Worm (Caenorhabditis elegans) whole organism, L3 larva: ENCODE results near the gene Y51H4A.941.
"Not testable (repeated sequence)": the region's sequence is repeated elsewhere in the genome, so short reads cannot be mapped to it uniquely, and the experiment has no call there.

Experiments used
- aly-2 ChIP-seq: fragments of 150-350 bp; optimal IDR thresholded peaks from 2 replicates; lab custom pipeline; 2014; ENCODE audit warnings: missing biosample characterization, missing genetic modification characterization
- ama-1 ChIP-seq: fragments of 150-350 bp; optimal IDR thresholded peaks from 2 replicates; lab custom pipeline; 2018
- ceh-16 ChIP-seq: sonication (generic microtip); optimal IDR thresholded peaks from 2 replicates; lab custom pipeline; 2017; ENCODE audit warnings: missing biosample characterization, missing genetic modification characterization
- ceh-28 ChIP-seq: fragments of 150-350 bp; optimal IDR thresholded peaks from 2 replicates; lab custom pipeline; 2014; ENCODE audit warnings: missing biosample characterization, missing genetic modification reagents, missing genetic modification characterization
- ceh-82 ChIP-seq: fragments of 150-350 bp; optimal IDR thresholded peaks from 2 replicates; lab custom pipeline; 2014; ENCODE audit warnings: missing biosample characterization, missing genetic modification characterization
- elt-2 ChIP-seq: sonication (generic microtip); optimal IDR thresholded peaks from 2 replicates; lab custom pipeline; 2016; ENCODE audit warnings: missing genetic modification reagents, mild to moderate bottlenecking, missing genetic modification characterization, missing compliant biosample characterization
- elt-3 ChIP-seq, 3 experiments: fragments of 150-350 bp in 1 of 3; sonication (generic microtip) in 2 of 3; optimal IDR thresholded peaks; 2 replicates in 2 of 3; 4 replicates in 1 of 3; lab custom pipeline; 2014 to 2017; ENCODE audit warnings: missing biosample characterization in 3 of 3, missing genetic modification characterization in 3 of 3
- eor-1 ChIP-seq, 2 experiments: fragments of 150-350 bp; optimal IDR thresholded peaks; 2 replicates each; lab custom pipeline; 2014 to 2018; ENCODE audit warnings: missing biosample characterization in 2 of 2, missing genetic modification characterization in 2 of 2
- fkh-10 ChIP-seq: sonication (generic microtip); optimal IDR thresholded peaks from 2 replicates; lab custom pipeline; 2017; ENCODE audit warnings: missing biosample characterization, missing genetic modification reagents, missing genetic modification characterization
- fkh-2 ChIP-seq: fragments of 150-350 bp; optimal IDR thresholded peaks from 2 replicates; lab custom pipeline; 2014; ENCODE audit warnings: missing biosample characterization, missing genetic modification reagents, missing genetic modification characterization
- fos-1 ChIP-seq: fragments of 150-350 bp; optimal IDR thresholded peaks from 2 replicates; lab custom pipeline; 2014; ENCODE audit warnings: missing biosample characterization, missing genetic modification characterization
- hmg-11 ChIP-seq: sonication (generic microtip); optimal IDR thresholded peaks from 2 replicates; lab custom pipeline; 2016; ENCODE audit warnings: missing genetic modification characterization, missing compliant biosample characterization
- jun-1 ChIP-seq: fragments of 150-350 bp; optimal IDR thresholded peaks from 2 replicates; lab custom pipeline; 2014; ENCODE audit warnings: missing biosample characterization, missing genetic modification reagents, missing genetic modification characterization
- lin-15B ChIP-seq: fragments of 150-350 bp; optimal IDR thresholded peaks from 2 replicates; lab custom pipeline; 2014; ENCODE audit warnings: missing biosample characterization, missing genetic modification characterization
- mdl-1 ChIP-seq: fragments of 150-350 bp; optimal IDR thresholded peaks from 2 replicates; lab custom pipeline; 2014; ENCODE audit warnings: missing biosample characterization, missing genetic modification characterization
- nhr-11 ChIP-seq: fragments of 150-350 bp; optimal IDR thresholded peaks from 2 replicates; lab custom pipeline; 2014; ENCODE audit warnings: missing biosample characterization, missing genetic modification characterization
- nhr-12 ChIP-seq: fragments of 150-350 bp; optimal IDR thresholded peaks from 2 replicates; lab custom pipeline; 2014; ENCODE audit warnings: missing biosample characterization, missing genetic modification characterization
- nhr-23 ChIP-seq: fragments of 150-350 bp; optimal IDR thresholded peaks from 2 replicates; lab custom pipeline; 2014; ENCODE audit warnings: missing biosample characterization, missing genetic modification reagents, missing genetic modification characterization
- nhr-43 ChIP-seq: sonication (generic microtip); optimal IDR thresholded peaks from 2 replicates; lab custom pipeline; 2016; ENCODE audit warnings: mild to moderate bottlenecking, missing genetic modification characterization, missing compliant biosample characterization; ENCODE audit not compliant: poor library complexity, severe bottlenecking
- nhr-76 ChIP-seq: fragments of 150-350 bp; sonication (generic microtip); optimal IDR thresholded peaks from 5 replicates; lab custom pipeline; 2014; ENCODE audit warnings: missing biosample characterization, missing genetic modification characterization
- pha-4 ChIP-seq: fragments of 150-350 bp; optimal IDR thresholded peaks from 2 replicates; lab custom pipeline; 2014; ENCODE audit warnings: missing biosample characterization, missing genetic modification reagents, missing genetic modification characterization
- sea-2 ChIP-seq: fragments of 150-350 bp; sonication (generic microtip); optimal IDR thresholded peaks from 4 replicates; lab custom pipeline; 2014; ENCODE audit warnings: missing biosample characterization, missing genetic modification reagents, missing genetic modification characterization
- skn-1 ChIP-seq: fragments of 150-350 bp; optimal IDR thresholded peaks from 2 replicates; lab custom pipeline; 2014; ENCODE audit warnings: missing biosample characterization, missing genetic modification characterization
- tbx-2 ChIP-seq: sonication (generic microtip); optimal IDR thresholded peaks from 2 replicates; lab custom pipeline; 2016; ENCODE audit warnings: mild to moderate bottlenecking, missing genetic modification characterization, missing compliant biosample characterization
- unc-39 ChIP-seq: sonication (generic microtip); optimal IDR thresholded peaks from 4 replicates; lab custom pipeline; 2017; ENCODE audit warnings: missing biosample characterization, missing genetic modification characterization
- zag-1 ChIP-seq: fragments of 150-350 bp; optimal IDR thresholded peaks from 2 replicates; lab custom pipeline; 2014; ENCODE audit warnings: missing biosample characterization, missing genetic modification characterization
- ztf-11 ChIP-seq: fragments of 150-350 bp; optimal IDR thresholded peaks from 2 replicates; lab custom pipeline; 2014; ENCODE audit warnings: missing biosample characterization, missing genetic modification characterization
- ztf-4 ChIP-seq: fragments of 150-350 bp; optimal IDR thresholded peaks from 2 replicates; lab custom pipeline; 2014; ENCODE audit warnings: missing biosample characterization, missing genetic modification characterization

Gene Y51H4A.941

DNA sequence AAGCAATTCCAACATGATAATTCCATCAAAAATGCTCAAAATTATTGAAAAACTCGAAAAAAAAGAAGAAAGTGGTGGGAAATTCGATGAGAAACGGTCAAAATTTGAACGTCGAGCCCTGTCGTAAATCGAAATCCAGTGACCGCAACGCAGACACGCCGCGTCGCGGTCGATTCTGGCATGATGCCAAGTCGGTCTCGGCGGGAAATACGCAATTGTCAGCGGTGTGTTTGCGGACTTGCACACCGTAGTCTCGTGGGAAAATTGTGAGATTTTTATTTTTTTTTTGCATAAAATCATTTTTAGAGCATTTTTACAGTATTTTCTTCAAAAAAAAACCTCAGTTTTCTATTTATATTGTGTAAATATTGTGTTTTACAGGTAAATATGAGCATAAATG lies 38.2 kb downstream of the Y51H4A.941 start, which contains the start of gene tsr-2 (continued):
- TF ChIP-seq elt-3 (tag; optimal IDR thresholded peaks at IDR 0.05; lab: Kevin White, UChicago) = no peak
- TF ChIP-seq ama-1 (lab: Kevin White, UChicago) = peak; percentile 74
- TF ChIP-seq ztf-4 (tag; lab: Kevin White, UChicago) = no peak
- TF ChIP-seq mdl-1 = no peak
- TF ChIP-seq zag-1 (tag; lab: Kevin White, UChicago) = no peak
- TF ChIP-seq eor-1 (tag; optimal IDR thresholded peaks at IDR 0.05; lab: Kevin White, UChicago) = peak in 1 of 2 experiments; percentile 19
- no peak for TF ChIP-seq ztf-11 (tag; lab: Kevin White, UChicago)
- peak; percentile 84 for TF ChIP-seq tbx-2 (tag; lab: Kevin White, UChicago)
- TF ChIP-seq nhr-12 = no peak
- TF ChIP-seq pha-4 (tag; lab: Kevin White, UChicago) = peak; percentile 96
- TF ChIP-seq skn-1 (tag; lab: Kevin White, UChicago) = peak; percentile 73
- TF ChIP-seq ceh-82 (tag; lab: Kevin White, UChicago) = peak; percentile 39
- peak; percentile 91 for TF ChIP-seq jun-1 (tag; lab: Kevin White, UChicago)
- peak; percentile 90 for TF ChIP-seq nhr-23 (tag; lab: Kevin White, UChicago)
- TF ChIP-seq unc-39 = no peak
- peak; percentile 28 for TF ChIP-seq sea-2 (GFP tag; lab: Kevin White, UChicago)
- TF ChIP-seq nhr-76 (tag; lab: Kevin White, UChicago) = no peak
- TF ChIP-seq fos-1 (tag; lab: Kevin White, UChicago) = peak; percentile 32
- TF ChIP-seq nhr-11 (tag; lab: Kevin White, UChicago) = no peak
- TF ChIP-seq hmg-11 (tag; lab: Kevin White, UChicago) = peak; percentile 89
- no peak for TF ChIP-seq fkh-2 (tag; lab: Kevin White, UChicago)
- TF ChIP-seq lin-15B = peak; percentile 93
- peak; percentile 70 for TF ChIP-seq fkh-10 (GFP tag; lab: Kevin White, UChicago)
- TF ChIP-seq, all 47 proteins: peak for 27

ce11 chrIV:16655783-16656182 lies 38.7 kb downstream of the Y51H4A.941 start, which contains the start of gene set-26:
set-26 (minus strand) TSS chrIV:16655883.
- TF ChIP-seq fkh-2 (tag; lab: Kevin White, UChicago); ama-1 (lab: Kevin White, UChicago); elt-2 (tag; lab: Kevin White, UChicago): not testable (repeated sequence)

- TF ChIP-seq nhr-43 (tag; lab: Kevin White, UChicago); aly-2 (tag; lab: Kevin White, UChicago); elt-3 (tag; optimal IDR thresholded peaks at IDR 0.05; lab: Kevin White, UChicago): not testable (repeated sequence)
- TF ChIP-seq, all 47 proteins: peak for 0; not testable (repeated sequence) for 47
Measured at ce11 chrIV:16646192-16646544, 48.3 kb downstream of the Y51H4A.941 start, which contains the start of gene Y51H4A.13. Y51H4A.13 (minus strand) TSS chrIV:16646373.

- TF ChIP-seq ceh-28 (peak; percentile 89), ceh-16 (tag; lab: Kevin White, UChicago) (no peak)
Measured at ce11 chrIV:16645492-16646191, 48.8 kb downstream of the Y51H4A.941 start.

DNA sequence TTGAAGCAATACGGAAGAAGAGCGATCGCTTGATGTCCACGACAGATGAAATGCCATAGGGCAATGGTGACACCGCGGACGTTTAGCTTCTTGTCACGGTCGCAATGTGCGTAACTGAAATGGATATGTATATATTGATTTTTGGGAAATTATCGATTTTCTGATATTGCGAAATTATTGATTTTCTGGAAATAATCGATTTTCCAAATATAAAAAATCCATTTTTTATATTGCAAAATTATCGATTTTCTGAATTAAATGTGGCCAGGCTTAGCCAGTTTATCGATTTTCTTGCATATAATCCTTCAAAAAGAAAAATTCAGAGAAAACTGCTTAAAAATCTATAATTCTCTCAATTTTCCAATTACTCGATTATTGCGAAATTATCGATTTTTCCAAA lies 49.5 kb downstream of the Y51H4A.941 start:
- TF ChIP-seq ceh-28 = peak; percentile 71

- no peak for TF ChIP-seq jun-1 (tag; lab: Kevin White, UChicago)
- no peak for TF ChIP-seq ztf-11 (tag; lab: Kevin White, UChicago)
- no peak for TF ChIP-seq fkh-2 (tag; lab: Kevin White, UChicago)
- peak; percentile 99 for TF ChIP-seq ceh-28
Measured at ce11 chrIV:16643782-16644181, 50.7 kb downstream of the Y51H4A.941 start.
